Worm (Caenorhabditis elegans): ENCODE data around the gene C35B1.7.

- TF ChIP-seq sox-4 (tag; optimal IDR thresholded peaks at IDR 0.05) (no peak), ama-1 (optimal IDR thresholded peaks at IDR 0.05) (no peak), elt-2 (tag; optimal IDR thresholded peaks at IDR 0.05) (no peak), gmeb-2 (tag; optimal IDR thresholded peaks at IDR 0.05) (no peak), odd-2 (tag; optimal IDR thresholded peaks at IDR 0.05) (no peak), unc-42 (tag; optimal IDR thresholded peaks at IDR 0.05) (no peak), pha-4 (tag; optimal IDR thresholded peaks at IDR 0.05) (no peak), lin-11 (tag; optimal IDR thresholded peaks at IDR 0.05) (no peak), rnt-1 (tag; optimal IDR thresholded peaks at IDR 0.05) (no peak), nhr-11 (tag; optimal IDR thresholded peaks at IDR 0.05) (no peak), pqm-1 (tag; optimal IDR thresholded peaks at IDR 0.05) (no peak), ceh-2 (tag; optimal IDR thresholded peaks at IDR 0.05) (no peak), lim-6 (tag; optimal IDR thresholded peaks at IDR 0.05) (no peak), dve-1 (tag; optimal IDR thresholded peaks at IDR 0.05) (no peak)
Observed at ce11 chrIV:4068480-4068879, 40.4 kb upstream of the C35B1.7 start, which contains the start of gene fbxb-55.
